ENCODE assay signal across 2 fruit fly cellular contexts in genomic region chr3R:7491453-7491853, dm6.
TF ChIP-seq lines count a peak whose summit lies in the region.

No protein-coding gene starts in this region.

TF ChIP-seq in whole organism, adult, 20 proteins besides CTCF, POLR2A, EP300 and RAD21 (continued from another document):
- peak; percentile 7 for TF ChIP-seq Crg-1 (GFP tag; optimal IDR thresholded peaks at IDR 0.05; lab: Kevin White, UChicago)

TF ChIP-seq in whole organism, embryonic, 481 proteins besides CTCF, POLR2A, EP300 and RAD21 (continued from another document and continues in another):
- TF ChIP-seq CG8765 (GFP tag; IDR thresholded peaks at IDR 0.05; lab: Robert Waterston, UW), result no peak
- TF ChIP-seq CG15269 (tag; optimal IDR thresholded peaks at IDR 0.05; lab: Kevin White, UChicago), result no peak
- no peak for TF ChIP-seq Aef1 (GFP tag; IDR thresholded peaks at IDR 0.05; lab: Robert Waterston, UW)
- TF ChIP-seq CG18619 (GFP tag; optimal IDR thresholded peaks at IDR 0.05; lab: Kevin White, UChicago), result no peak
- TF ChIP-seq CG11695 (GFP tag; IDR thresholded peaks at IDR 0.05; lab: Robert Waterston, UW), result no peak
- TF ChIP-seq ara (GFP tag; IDR thresholded peaks at IDR 0.05; lab: Robert Waterston, UW), result no peak
- TF ChIP-seq CG7839 (tag; optimal IDR thresholded peaks at IDR 0.05; lab: Kevin White, UChicago), result no peak
- no peak for TF ChIP-seq twi (tag; optimal IDR thresholded peaks at IDR 0.05; lab: Kevin White, UChicago)
- no peak for TF ChIP-seq tgo (GFP tag; IDR thresholded peaks at IDR 0.05; lab: Robert Waterston, UW)
- no peak for TF ChIP-seq CG31224 (GFP tag; IDR thresholded peaks at IDR 0.05; lab: Robert Waterston, UW)
- TF ChIP-seq CG4854 (GFP tag; optimal IDR thresholded peaks at IDR 0.05; lab: Kevin White, UChicago), result no peak
- TF ChIP-seq mam (GFP tag; optimal IDR thresholded peaks at IDR 0.05; lab: Kevin White, UChicago), result no peak
- no peak for TF ChIP-seq Hr51 (GFP tag; optimal IDR thresholded peaks at IDR 0.05; lab: Kevin White, UChicago)
- TF ChIP-seq onecut (GFP tag; IDR thresholded peaks at IDR 0.05; lab: Robert Waterston, UW), result peak; percentile 46; the same call in 1 of the 2 replicates
- no peak for TF ChIP-seq CG18011 (GFP tag; optimal IDR thresholded peaks at IDR 0.05; lab: Kevin White, UChicago)
- TF ChIP-seq CG11247 (GFP tag; IDR thresholded peaks at IDR 0.05; lab: Robert Waterston, UW), result no peak
- 0 out of 2 replicates have a peak, but pooled peaks have one; percentile 59 for TF ChIP-seq rib (GFP tag; IDR thresholded peaks at IDR 0.05; lab: Robert Waterston, UW)
- TF ChIP-seq sug (tag; optimal IDR thresholded peaks at IDR 0.05; lab: Kevin White, UChicago), result peak; percentile 74
- TF ChIP-seq tx (GFP tag; optimal IDR thresholded peaks at IDR 0.05; lab: Kevin White, UChicago), result no peak
- no peak for TF ChIP-seq CG15479 (GFP tag; optimal IDR thresholded peaks at IDR 0.05; lab: Kevin White, UChicago)
- no peak for TF ChIP-seq CG3726 (GFP tag; IDR thresholded peaks at IDR 0.05; lab: Robert Waterston, UW)
- TF ChIP-seq CG14710 (tag; optimal IDR thresholded peaks at IDR 0.05; lab: Kevin White, UChicago), result no peak
- TF ChIP-seq Opbp (GFP tag; IDR thresholded peaks at IDR 0.05; lab: Robert Waterston, UW; ENCODE audit: partially characterized antibody), result no peak
- TF ChIP-seq Hey (tag; optimal IDR thresholded peaks at IDR 0.05; lab: Kevin White, UChicago), result no peak
- TF ChIP-seq Med (GFP tag; lab: Kevin White, UChicago), result peak; percentile 75
- no peak for TF ChIP-seq sqz (GFP tag; optimal IDR thresholded peaks at IDR 0.05; lab: Kevin White, UChicago)
- TF ChIP-seq Lhr (GFP tag; optimal IDR thresholded peaks at IDR 0.05; lab: Kevin White, UChicago), result no peak
- TF ChIP-seq Mrtf (GFP tag; IDR thresholded peaks at IDR 0.05; lab: Robert Waterston, UW), result no peak
- no peak for TF ChIP-seq CG15696 (tag; optimal IDR thresholded peaks at IDR 0.05; lab: Kevin White, UChicago)
- no peak for TF ChIP-seq Ada2b (GFP tag; IDR thresholded peaks at IDR 0.05; lab: Robert Waterston, UW)
- no peak for TF ChIP-seq CG6272 (GFP tag; IDR thresholded peaks at IDR 0.05; lab: Robert Waterston, UW)
- TF ChIP-seq CG4404 (GFP tag; IDR thresholded peaks at IDR 0.05; lab: Robert Waterston, UW), result no peak
- TF ChIP-seq trem (tag; optimal IDR thresholded peaks at IDR 0.05; lab: Kevin White, UChicago), result no peak
- TF ChIP-seq lbe (GFP tag; optimal IDR thresholded peaks at IDR 0.05; lab: Kevin White, UChicago), result no peak
- TF ChIP-seq B-H1 (GFP tag; IDR thresholded peaks at IDR 0.05; lab: Robert Waterston, UW), result no peak
- no peak for TF ChIP-seq fd96Cb (tag; optimal IDR thresholded peaks at IDR 0.05; lab: Kevin White, UChicago)
- TF ChIP-seq CG31365 (tag; optimal IDR thresholded peaks at IDR 0.05; lab: Kevin White, UChicago), result no peak
- TF ChIP-seq HmgD (GFP tag; optimal IDR thresholded peaks at IDR 0.05; lab: Kevin White, UChicago), result no peak
- TF ChIP-seq Doc3 (GFP tag; IDR thresholded peaks at IDR 0.05; lab: Robert Waterston, UW; ENCODE audit: partially characterized antibody), result 0 out of 3 replicates have a peak, but pooled peaks have one; percentile 22
- TF ChIP-seq Hmx (GFP tag; optimal IDR thresholded peaks at IDR 0.05; lab: Kevin White, UChicago), result no peak
- no peak for TF ChIP-seq CG10462 (GFP tag; optimal IDR thresholded peaks at IDR 0.05; lab: Kevin White, UChicago)
- no peak for TF ChIP-seq CG4282 (GFP tag; optimal IDR thresholded peaks at IDR 0.05; lab: Kevin White, UChicago)
- no peak for TF ChIP-seq lilli (GFP tag; optimal IDR thresholded peaks at IDR 0.05; lab: Kevin White, UChicago)
- no peak for TF ChIP-seq Oli (tag; optimal IDR thresholded peaks at IDR 0.05; lab: Kevin White, UChicago)
- no peak for TF ChIP-seq NC2α (GFP tag; optimal IDR thresholded peaks at IDR 0.05; lab: Kevin White, UChicago)
- TF ChIP-seq vnd (GFP tag; IDR thresholded peaks at IDR 0.05; lab: Robert Waterston, UW; ENCODE audit: partially characterized antibody), result no peak
- TF ChIP-seq ac (GFP tag; optimal IDR thresholded peaks at IDR 0.05; lab: Kevin White, UChicago), result no peak
- TF ChIP-seq tin (GFP tag; optimal IDR thresholded peaks at IDR 0.05; lab: Kevin White, UChicago), result no peak
- no peak for TF ChIP-seq eve (GFP tag; optimal IDR thresholded peaks at IDR 0.05; lab: Kevin White, UChicago)
- TF ChIP-seq shn (GFP tag; optimal IDR thresholded peaks at IDR 0.05; lab: Kevin White, UChicago), result no peak
- no peak for TF ChIP-seq Dip2 (GFP tag; IDR thresholded peaks at IDR 0.05; lab: Robert Waterston, UW)
- TF ChIP-seq CG34376 (GFP tag; optimal IDR thresholded peaks at IDR 0.05; lab: Kevin White, UChicago), result peak; percentile 41
- no peak for TF ChIP-seq Ptx1 (GFP tag; IDR thresholded peaks at IDR 0.05; lab: Robert Waterston, UW)
- TF ChIP-seq CG13287 (GFP tag; IDR thresholded peaks at IDR 0.05; lab: Robert Waterston, UW; ENCODE audit: partially characterized antibody), result peak; percentile 49; the same call in 1 of the 2 replicates
- TF ChIP-seq sens-2 (GFP tag; IDR thresholded peaks at IDR 0.05; lab: Robert Waterston, UW), result 0 out of 2 replicates have a peak, but pooled peaks have one; percentile 6
- TF ChIP-seq Xbp1 (GFP tag; optimal IDR thresholded peaks at IDR 0.05; lab: Kevin White, UChicago), result no peak
- TF ChIP-seq D19B (GFP tag; optimal IDR thresholded peaks at IDR 0.05; lab: Kevin White, UChicago), result no peak
- TF ChIP-seq HLH3B (GFP tag; IDR thresholded peaks at IDR 0.05; lab: Robert Waterston, UW), result no peak; the same call in 1 of the 2 replicates
- TF ChIP-seq hbn (GFP tag; IDR thresholded peaks at IDR 0.05; lab: Robert Waterston, UW; ENCODE audit: partially characterized antibody), result no peak
- no peak for TF ChIP-seq sim (GFP tag; IDR thresholded peaks at IDR 0.05; lab: Robert Waterston, UW)
- TF ChIP-seq Tbp (GFP tag; optimal IDR thresholded peaks at IDR 0.05; lab: Kevin White, UChicago), result no peak
- TF ChIP-seq corto (GFP tag; optimal IDR thresholded peaks at IDR 0.05; lab: Kevin White, UChicago), result no peak
- TF ChIP-seq ci (GFP tag; IDR thresholded peaks at IDR 0.05; lab: Robert Waterston, UW), result peak; percentile 50; the same call in 1 of the 3 replicates
- TF ChIP-seq pzg (GFP tag; optimal IDR thresholded peaks at IDR 0.05; lab: Kevin White, UChicago), result no peak
- TF ChIP-seq H15 (GFP tag; IDR thresholded peaks at IDR 0.05; lab: Robert Waterston, UW), result no peak
- no peak for TF ChIP-seq crol (GFP tag; IDR thresholded peaks at IDR 0.05; lab: Robert Waterston, UW)
- TF ChIP-seq repo (GFP tag; optimal IDR thresholded peaks at IDR 0.05; lab: Kevin White, UChicago), result no peak
- TF ChIP-seq CG9797 (GFP tag; optimal IDR thresholded peaks at IDR 0.05; lab: Kevin White, UChicago), result no peak
- no peak for TF ChIP-seq CG1603 (tag; optimal IDR thresholded peaks at IDR 0.05; lab: Kevin White, UChicago)
- no peak for TF ChIP-seq pros (GFP tag; optimal IDR thresholded peaks at IDR 0.05; lab: Kevin White, UChicago)
- no peak for TF ChIP-seq vvl (GFP tag; IDR thresholded peaks at IDR 0.05; lab: Robert Waterston, UW)
- TF ChIP-seq kah (GFP tag; optimal IDR thresholded peaks at IDR 0.05; lab: Kevin White, UChicago), result no peak
- TF ChIP-seq CG6813 (GFP tag; optimal IDR thresholded peaks at IDR 0.05; lab: Kevin White, UChicago), result no peak
- TF ChIP-seq CG6689 (GFP tag; IDR thresholded peaks at IDR 0.05; lab: Robert Waterston, UW), result no peak
- TF ChIP-seq CG12769 (tag; optimal IDR thresholded peaks at IDR 0.05; lab: Kevin White, UChicago), result peak; percentile 89
- no peak for TF ChIP-seq CG6765 (GFP tag; optimal IDR thresholded peaks at IDR 0.05; lab: Kevin White, UChicago)
- TF ChIP-seq CG7271 (tag; optimal IDR thresholded peaks at IDR 0.05; lab: Kevin White, UChicago), result no peak
- no peak for TF ChIP-seq Atf3 (GFP tag; optimal IDR thresholded peaks at IDR 0.05; lab: Kevin White, UChicago)
- peak; percentile 30 for TF ChIP-seq CG13894 (tag; optimal IDR thresholded peaks at IDR 0.05; lab: Kevin White, UChicago)
- no peak for TF ChIP-seq Nf-YC (tag; optimal IDR thresholded peaks at IDR 0.05; lab: Kevin White, UChicago)
- TF ChIP-seq CG18599 (GFP tag; optimal IDR thresholded peaks at IDR 0.05; lab: Kevin White, UChicago), result no peak
- peak; percentile 28 for TF ChIP-seq lab (GFP tag; optimal IDR thresholded peaks at IDR 0.05; lab: Kevin White, UChicago)
- no peak for TF ChIP-seq croc (GFP tag; conservative IDR thresholded peaks at IDR 0.05; lab: Robert Waterston, UW)
- TF ChIP-seq CG4617 (GFP tag; optimal IDR thresholded peaks at IDR 0.05; lab: Kevin White, UChicago; ENCODE audit: borderline replicate concordance), result no peak
- TF ChIP-seq btn (GFP tag; optimal IDR thresholded peaks at IDR 0.05; lab: Kevin White, UChicago), result no peak
- TF ChIP-seq CG14441 (GFP tag; IDR thresholded peaks at IDR 0.05; lab: Robert Waterston, UW), result no peak
- peak; percentile 74 for TF ChIP-seq kni (GFP tag; optimal IDR thresholded peaks at IDR 0.05; lab: Kevin White, UChicago)
- TF ChIP-seq MTF-1 (GFP tag; optimal IDR thresholded peaks at IDR 0.05; lab: Kevin White, UChicago; ENCODE audit: borderline replicate concordance), result no peak
- no peak for TF ChIP-seq phol (tag; optimal IDR thresholded peaks at IDR 0.05; lab: Kevin White, UChicago)
- no peak for TF ChIP-seq CG7987 (GFP tag; optimal IDR thresholded peaks at IDR 0.05; lab: Kevin White, UChicago)
- TF ChIP-seq Dbx (GFP tag; IDR thresholded peaks at IDR 0.05; lab: Robert Waterston, UW), result peak; percentile 52; the same call in 2 of the 3 replicates
- no peak for TF ChIP-seq Taf1 (GFP tag; IDR thresholded peaks at IDR 0.05; lab: Robert Waterston, UW)
- TF ChIP-seq aop (GFP tag; IDR thresholded peaks at IDR 0.05; lab: Robert Waterston, UW), result peak; percentile 25; the same call in 1 of the 2 replicates
- no peak for TF ChIP-seq Hand (GFP tag; optimal IDR thresholded peaks at IDR 0.05; lab: Kevin White, UChicago)
- no peak for TF ChIP-seq slp2 (GFP tag; optimal IDR thresholded peaks at IDR 0.05; lab: Kevin White, UChicago)
- TF ChIP-seq slou (GFP tag; optimal IDR thresholded peaks at IDR 0.05; lab: Kevin White, UChicago), result no peak
- TF ChIP-seq CG10979 (tag; optimal IDR thresholded peaks at IDR 0.05; lab: Kevin White, UChicago), result no peak
- no peak for TF ChIP-seq dimm (GFP tag; IDR thresholded peaks at IDR 0.05; lab: Robert Waterston, UW)
- TF ChIP-seq scrt (GFP tag; optimal IDR thresholded peaks at IDR 0.05; lab: Kevin White, UChicago), result no peak
- no peak for TF ChIP-seq CG14860 (GFP tag; IDR thresholded peaks at IDR 0.05; lab: Robert Waterston, UW; ENCODE audit: partially characterized antibody)
- no peak for TF ChIP-seq sima (GFP tag; optimal IDR thresholded peaks at IDR 0.05; lab: Kevin White, UChicago)
- TF ChIP-seq sd (tag; optimal IDR thresholded peaks at IDR 0.05; lab: Kevin White, UChicago), result peak; percentile 1
- no peak for TF ChIP-seq Ssrp (tag; optimal IDR thresholded peaks at IDR 0.05; lab: Kevin White, UChicago)
- no peak for TF ChIP-seq unc-4 (GFP tag; IDR thresholded peaks at IDR 0.05; lab: Robert Waterston, UW; ENCODE audit: partially characterized antibody)
- no peak for TF ChIP-seq CG2889 (GFP tag; IDR thresholded peaks at IDR 0.05; lab: Robert Waterston, UW)
- TF ChIP-seq amos (GFP tag; IDR thresholded peaks at IDR 0.05; lab: Robert Waterston, UW; ENCODE audit: partially characterized antibody), result no peak; the same call in 1 of the 2 replicates
- TF ChIP-seq Rx (GFP tag; IDR thresholded peaks at IDR 0.05; lab: Robert Waterston, UW), result no peak
- no peak for TF ChIP-seq CG2120 (GFP tag; optimal IDR thresholded peaks at IDR 0.05; lab: Kevin White, UChicago)
- TF ChIP-seq CG16779 (GFP tag; IDR thresholded peaks at IDR 0.05; lab: Robert Waterston, UW), result 0 out of 2 replicates have a peak, but pooled peaks have one; percentile 18
- no peak for TF ChIP-seq CG6254 (GFP tag; optimal IDR thresholded peaks at IDR 0.05; lab: Kevin White, UChicago)
- TF ChIP-seq ind (GFP tag; optimal IDR thresholded peaks at IDR 0.05; lab: Kevin White, UChicago), result no peak
- no peak for TF ChIP-seq maf-S (GFP tag; optimal IDR thresholded peaks at IDR 0.05; lab: Kevin White, UChicago)
- no peak for TF ChIP-seq Ravus (GFP tag; IDR thresholded peaks at IDR 0.05; lab: Robert Waterston, UW)
- TF ChIP-seq Scr (GFP tag; IDR thresholded peaks at IDR 0.05; lab: Robert Waterston, UW; ENCODE audit: partially characterized antibody), result no peak; the same call in 1 of the 2 replicates
- no peak for TF ChIP-seq CG4820 (GFP tag; optimal IDR thresholded peaks at IDR 0.05; lab: Kevin White, UChicago)
- no peak for TF ChIP-seq CG10366 (GFP tag; IDR thresholded peaks at IDR 0.05; lab: Robert Waterston, UW)
- TF ChIP-seq Sin3A (optimal IDR thresholded peaks at IDR 0.05; lab: Kevin White, UChicago), result no peak
- no peak for TF ChIP-seq CG8924 (tag; optimal IDR thresholded peaks at IDR 0.05; lab: Kevin White, UChicago)
- TF ChIP-seq E2f1 (GFP tag; IDR thresholded peaks at IDR 0.05; lab: Robert Waterston, UW), result no peak
- no peak for TF ChIP-seq gsb (GFP tag; IDR thresholded peaks at IDR 0.05; lab: Robert Waterston, UW)
- TF ChIP-seq CG2129 (GFP tag; IDR thresholded peaks at IDR 0.05; lab: Robert Waterston, UW; ENCODE audit: partially characterized antibody), result no peak
- TF ChIP-seq CG6654 (GFP tag; optimal IDR thresholded peaks at IDR 0.05; lab: Kevin White, UChicago), result no peak
- no peak for TF ChIP-seq CG4424 (GFP tag; optimal IDR thresholded peaks at IDR 0.05; lab: Kevin White, UChicago)
- TF ChIP-seq CG17385 (GFP tag; optimal IDR thresholded peaks at IDR 0.05; lab: Kevin White, UChicago), result peak; percentile 12
- no peak for TF ChIP-seq chn (GFP tag; optimal IDR thresholded peaks at IDR 0.05; lab: Kevin White, UChicago)
- TF ChIP-seq CG6683 (GFP tag; optimal IDR thresholded peaks at IDR 0.05; lab: Kevin White, UChicago), result no peak
- no peak for TF ChIP-seq CG15011 (GFP tag; optimal IDR thresholded peaks at IDR 0.05; lab: Kevin White, UChicago)
- no peak for TF ChIP-seq Chrac-16 (GFP tag; optimal IDR thresholded peaks at IDR 0.05; lab: Kevin White, UChicago)
- no peak for TF ChIP-seq cas (GFP tag; IDR thresholded peaks at IDR 0.05; lab: Robert Waterston, UW)
- TF ChIP-seq chm (GFP tag; IDR thresholded peaks at IDR 0.05; lab: Robert Waterston, UW), result no peak
- TF ChIP-seq klu (GFP tag; IDR thresholded peaks at IDR 0.05; lab: Robert Waterston, UW), result no peak
- TF ChIP-seq PHDP (tag; optimal IDR thresholded peaks at IDR 0.05; lab: Kevin White, UChicago), result no peak
- peak; percentile 74 for TF ChIP-seq Deaf1 (tag; optimal IDR thresholded peaks at IDR 0.05; lab: Kevin White, UChicago)
- TF ChIP-seq fu2 (GFP tag; optimal IDR thresholded peaks at IDR 0.05; lab: Kevin White, UChicago), result no peak
- no peak for TF ChIP-seq Side (GFP tag; optimal IDR thresholded peaks at IDR 0.05; lab: Kevin White, UChicago)
